Worm (Caenorhabditis elegans) whole organism, L3 larva: ENCODE data around the gene smz-1.
"Not testable (repeated sequence)": the region's sequence is repeated elsewhere in the genome, so short reads cannot be mapped to it uniquely, and the experiment has no call there.

Experiments
- ZK546.5 ChIP-seq: sonication (generic microtip); optimal IDR thresholded peaks from 2 replicates; lab custom pipeline; 2017; ENCODE audit warnings: missing biosample characterization, missing genetic modification characterization
- ceh-28 ChIP-seq: fragments of 150-350 bp; optimal IDR thresholded peaks from 2 replicates; lab custom pipeline; 2014; ENCODE audit warnings: missing biosample characterization, missing genetic modification reagents, missing genetic modification characterization
- ceh-9 ChIP-seq: sonication (generic microtip); optimal IDR thresholded peaks from 2 replicates; lab custom pipeline; 2018; ENCODE audit warnings: missing biosample characterization, missing genetic modification characterization
- egl-5 ChIP-seq: fragments of 150-350 bp; optimal IDR thresholded peaks from 2 replicates; lab custom pipeline; 2017; ENCODE audit warnings: missing biosample characterization, missing genetic modification reagents, missing genetic modification characterization, inconsistent platforms
- elt-2 ChIP-seq: sonication (generic microtip); optimal IDR thresholded peaks from 2 replicates; lab custom pipeline; 2016; ENCODE audit warnings: missing genetic modification reagents, mild to moderate bottlenecking, missing genetic modification characterization, missing compliant biosample characterization
- eor-1 ChIP-seq, 2 experiments: fragments of 150-350 bp; optimal IDR thresholded peaks; 2 replicates each; lab custom pipeline; 2014 to 2018; ENCODE audit warnings: missing biosample characterization in 2 of 2, missing genetic modification characterization in 2 of 2
- fkh-10 ChIP-seq: sonication (generic microtip); optimal IDR thresholded peaks from 2 replicates; lab custom pipeline; 2017; ENCODE audit warnings: missing biosample characterization, missing genetic modification reagents, missing genetic modification characterization
- hmg-11 ChIP-seq: sonication (generic microtip); optimal IDR thresholded peaks from 2 replicates; lab custom pipeline; 2016; ENCODE audit warnings: missing genetic modification characterization, missing compliant biosample characterization
- jun-1 ChIP-seq: fragments of 150-350 bp; optimal IDR thresholded peaks from 2 replicates; lab custom pipeline; 2014; ENCODE audit warnings: missing biosample characterization, missing genetic modification reagents, missing genetic modification characterization
- lin-15B ChIP-seq: fragments of 150-350 bp; optimal IDR thresholded peaks from 2 replicates; lab custom pipeline; 2014; ENCODE audit warnings: missing biosample characterization, missing genetic modification characterization
- mml-1 ChIP-seq: fragments of 150-350 bp; sonication (generic microtip); optimal IDR thresholded peaks from 3 replicates; lab custom pipeline; 2014; ENCODE audit warnings: missing biosample characterization, missing genetic modification characterization
- nhr-237 ChIP-seq: fragments of 150-350 bp; optimal IDR thresholded peaks from 2 replicates; lab custom pipeline; 2014; ENCODE audit warnings: missing biosample characterization, missing genetic modification characterization
- pha-4 ChIP-seq: fragments of 150-350 bp; optimal IDR thresholded peaks from 2 replicates; lab custom pipeline; 2014; ENCODE audit warnings: missing biosample characterization, missing genetic modification reagents, missing genetic modification characterization

The smz-1 gene

ce11 chrIV:12501956-12502355, 47.1 kb downstream of the smz-1 start, which contains the start of gene sru-18:
sru-18 (plus strand) TSS chrIV:12502256.
- TF ChIP-seq hmg-11 (tag; lab: Kevin White, UChicago) (no peak), egl-5 (tag; lab: Kevin White, UChicago) (no peak), nhr-237 (tag; lab: Kevin White, UChicago) (no peak), ceh-28 (tag; lab: Kevin White, UChicago) (no peak), mml-1 (tag; lab: Kevin White, UChicago) (no peak), ZK546.5 (no peak), pha-4 (tag; lab: Kevin White, UChicago) (no peak), jun-1 (tag; lab: Kevin White, UChicago) (no peak), ceh-9 (tag; lab: Kevin White, UChicago) (no peak), eor-1 (tag; optimal IDR thresholded peaks at IDR 0.05; lab: Kevin White, UChicago) (no peak), lin-15B (tag; lab: Kevin White, UChicago) (no peak)

ce11 chrIV:12505397-12505796, 50.5 kb downstream of the smz-1 start, which contains the start of gene sru-17:
sru-17 (plus strand) TSS chrIV:12505697.
- TF ChIP-seq nhr-237 (tag; lab: Kevin White, UChicago); fkh-10 (GFP tag; lab: Kevin White, UChicago); elt-2 (tag; lab: Kevin White, UChicago): not testable (repeated sequence)
